Worm (Caenorhabditis elegans): ENCODE measurements around the gene cyp-33C12.

DNA sequence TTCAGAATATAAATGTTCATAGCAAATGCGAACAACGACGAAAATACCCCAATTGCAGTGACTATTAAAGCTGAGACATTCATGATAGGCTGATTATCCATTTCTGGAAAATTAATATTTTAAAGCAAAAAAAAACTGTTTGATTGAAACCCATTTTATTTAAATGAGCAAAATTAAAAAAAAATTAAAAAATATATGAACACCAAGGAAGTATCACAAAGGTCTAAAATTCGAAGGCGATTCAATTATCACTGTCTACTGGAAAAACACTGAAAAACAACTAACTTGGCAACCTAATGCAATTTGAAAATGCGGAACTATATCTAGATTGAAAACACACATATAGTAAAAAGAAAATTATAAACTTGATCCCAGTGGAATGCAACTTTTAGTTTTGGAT lies 13.1 kb downstream of the cyp-33C12 start, which contains the start of gene srbc-42:
- TF ChIP-seq ceh-9 (tag; optimal IDR thresholded peaks at IDR 0.05) (no peak), zag-1 (tag; optimal IDR thresholded peaks at IDR 0.05) (no peak), nhr-25 (tag; optimal IDR thresholded peaks at IDR 0.05) (no peak), ama-1 (optimal IDR thresholded peaks at IDR 0.05) (no peak), egl-27 (tag; optimal IDR thresholded peaks at IDR 0.05) (no peak), nhr-43 (tag; optimal IDR thresholded peaks at IDR 0.05; ENCODE audit: poor library complexity, severe bottlenecking) (no peak), elt-2 (tag; optimal IDR thresholded peaks at IDR 0.05) (no peak), nfya-1 (tag; optimal IDR thresholded peaks at IDR 0.05; ENCODE audit: insufficient read depth) (no peak), ceh-28 (tag; optimal IDR thresholded peaks at IDR 0.05) (no peak), tbx-2 (tag; optimal IDR thresholded peaks at IDR 0.05) (no peak), pha-4 (tag; optimal IDR thresholded peaks at IDR 0.05) (no peak), unc-62 (GFP tag; optimal IDR thresholded peaks at IDR 0.05) (no peak), ceh-16 (tag; optimal IDR thresholded peaks at IDR 0.05) (no peak)
